Fruit fly (Drosophila melanogaster): ENCODE results near the gene vig2.
"Not testable (repeated sequence)": the region's sequence is repeated elsewhere in the genome, so short reads cannot be mapped to it uniquely, and the experiment has no call there.

DNA sequence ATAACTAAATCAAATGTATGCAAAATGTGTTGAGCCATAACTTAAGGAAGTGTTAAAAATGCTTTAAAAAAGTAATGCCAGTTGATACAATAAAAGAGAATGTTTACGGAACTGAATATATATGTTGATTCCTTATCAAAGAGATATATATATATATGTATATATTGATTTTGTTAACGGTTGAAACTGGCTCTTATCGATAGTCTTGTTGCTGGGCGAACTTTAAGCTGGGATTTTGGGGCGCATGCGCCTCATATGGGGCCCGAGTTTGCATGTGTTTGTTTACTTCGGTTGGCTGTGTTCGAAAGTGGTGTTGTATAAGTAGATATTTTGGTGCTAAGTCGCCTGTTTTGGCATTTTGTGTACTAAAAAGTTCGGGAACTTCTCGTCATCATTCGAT lies 7.9 kb downstream of the vig2 start, which contains the start of gene Bili:
- not testable (repeated sequence) for TF ChIP-seq Sin3A, h (optimal IDR thresholded peaks at IDR 0.05)
